Fruit fly (Drosophila melanogaster): ENCODE measurements around the gene CG17834.
A peak's percentile ranks its signal among the peaks of the same experiment; 100 is the strongest.

Gene CG17834

dm6 chr2L:8574947-8575346 lies 46.0 kb downstream of the CG17834 start (continued):
- TF ChIP-seq Camta (GFP tag; optimal IDR thresholded peaks at IDR 0.05) = peak; percentile 44
- TF ChIP-seq slbo (GFP tag; IDR thresholded peaks at IDR 0.05) = peak; percentile 73
- peak; percentile 65 for TF ChIP-seq cwo (GFP tag; optimal IDR thresholded peaks at IDR 0.05)
- TF ChIP-seq pita (GFP tag; optimal IDR thresholded peaks at IDR 0.05) = no peak
- no peak for TF ChIP-seq Poxn (GFP tag; IDR thresholded peaks at IDR 0.05)
- TF ChIP-seq CG18619 (GFP tag; optimal IDR thresholded peaks at IDR 0.05) = peak; percentile 66
- peak; percentile 76 for TF ChIP-seq CG17385 (GFP tag; optimal IDR thresholded peaks at IDR 0.05)
- peak; percentile 32 for TF ChIP-seq CG7987 (GFP tag; optimal IDR thresholded peaks at IDR 0.05)
- peak; percentile 90 for TF ChIP-seq ATbp (GFP tag; optimal IDR thresholded peaks at IDR 0.05)
- TF ChIP-seq NK7.1 (GFP tag; optimal IDR thresholded peaks at IDR 0.05) = no peak
- no peak for TF ChIP-seq insv (GFP tag; optimal IDR thresholded peaks at IDR 0.05)
- TF ChIP-seq salm (tag; optimal IDR thresholded peaks at IDR 0.05) = peak; percentile 86
- TF ChIP-seq CG15601 (tag; optimal IDR thresholded peaks at IDR 0.05) = peak; percentile 88
- peak; percentile 91 for TF ChIP-seq ase (GFP tag; IDR thresholded peaks at IDR 0.05)
- no peak for TF ChIP-seq CG13894 (tag; optimal IDR thresholded peaks at IDR 0.05)
- TF ChIP-seq CG9932 (GFP tag; IDR thresholded peaks at IDR 0.05) = no peak
- no peak for TF ChIP-seq abd-A (tag; optimal IDR thresholded peaks at IDR 0.05)
- TF ChIP-seq CG15269 (tag; optimal IDR thresholded peaks at IDR 0.05) = peak; percentile 81
- TF ChIP-seq Hey (tag; optimal IDR thresholded peaks at IDR 0.05) = no peak
- peak; percentile 74 for TF ChIP-seq CG7271 (tag; optimal IDR thresholded peaks at IDR 0.05)
- TF ChIP-seq CG12155 (GFP tag; optimal IDR thresholded peaks at IDR 0.05) = peak; percentile 70
- TF ChIP-seq CG14050 (GFP tag; IDR thresholded peaks at IDR 0.05) = peak; percentile 72
- TF ChIP-seq CG2120 (GFP tag; optimal IDR thresholded peaks at IDR 0.05) = peak; percentile 17
- TF ChIP-seq CG34376 (GFP tag; optimal IDR thresholded peaks at IDR 0.05) = no peak
- peak; percentile 26 for TF ChIP-seq Ets97D (GFP tag; optimal IDR thresholded peaks at IDR 0.05)
- peak; percentile 76; the same call in 1 of the 3 replicates for TF ChIP-seq CG11456 (GFP tag; IDR thresholded peaks at IDR 0.05)
- TF ChIP-seq CG10543 (GFP tag; optimal IDR thresholded peaks at IDR 0.05) = no peak
- TF ChIP-seq Hr3 (GFP tag; optimal IDR thresholded peaks at IDR 0.05) = peak; percentile 86
- peak; percentile 25 for TF ChIP-seq sug (tag; optimal IDR thresholded peaks at IDR 0.05)
- no peak for TF ChIP-seq CG6854 (GFP tag; optimal IDR thresholded peaks at IDR 0.05)
- TF ChIP-seq CG4820 (GFP tag; optimal IDR thresholded peaks at IDR 0.05) = peak; percentile 84
- TF ChIP-seq MESR4 (GFP tag; optimal IDR thresholded peaks at IDR 0.05) = peak; percentile 8
- TF ChIP-seq C15 (GFP tag; IDR thresholded peaks at IDR 0.05) = peak; percentile 64; the same call in 1 of the 3 replicates
- TF ChIP-seq ara (GFP tag; IDR thresholded peaks at IDR 0.05) = peak; percentile 95
- no peak for TF ChIP-seq prd (optimal IDR thresholded peaks at IDR 0.05)
- peak; percentile 96 for TF ChIP-seq prd (GFP tag; IDR thresholded peaks at IDR 0.05)
- TF ChIP-seq CG4707 (GFP tag; optimal IDR thresholded peaks at IDR 0.05) = peak; percentile 81
- TF ChIP-seq Aef1 (GFP tag; IDR thresholded peaks at IDR 0.05) = peak; percentile 78; the same call in 2 of the 3 replicates
- no peak for TF ChIP-seq Doc3 (GFP tag; IDR thresholded peaks at IDR 0.05; ENCODE audit: partially characterized antibody)
- TF ChIP-seq B-H2 (GFP tag; optimal IDR thresholded peaks at IDR 0.05) = no peak
- TF ChIP-seq CG3163 (GFP tag; optimal IDR thresholded peaks at IDR 0.05) = no peak
- TF ChIP-seq CG43689 (GFP tag; IDR thresholded peaks at IDR 0.05) = peak; percentile 49; the same call in 1 of the 2 replicates
- no peak for TF ChIP-seq hbn (GFP tag; IDR thresholded peaks at IDR 0.05; ENCODE audit: partially characterized antibody)
- TF ChIP-seq wor (GFP tag; IDR thresholded peaks at IDR 0.05) = peak; percentile 84
- TF ChIP-seq fd64A (GFP tag; optimal IDR thresholded peaks at IDR 0.05) = peak; percentile 73
- peak; percentile 35 for TF ChIP-seq CG4328 (GFP tag; optimal IDR thresholded peaks at IDR 0.05)
- no peak for TF ChIP-seq Kr (GFP tag; optimal IDR thresholded peaks at IDR 0.05)
- TF ChIP-seq Deaf1 (tag; optimal IDR thresholded peaks at IDR 0.05) = peak; percentile 47
- peak; percentile 78 for TF ChIP-seq CG4404 (GFP tag; IDR thresholded peaks at IDR 0.05)
- no peak for TF ChIP-seq disco-r (GFP tag; optimal IDR thresholded peaks at IDR 0.05)
- TF ChIP-seq lab (GFP tag; optimal IDR thresholded peaks at IDR 0.05) = peak; percentile 80
